Fruit fly (Drosophila melanogaster) S2 (cell line): ENCODE measurements around the gene mRpS6.

Experiments used
- CG8478 ChIP-seq: fragments of >200 bp; optimal IDR thresholded peaks from 2 replicates; lab custom pipeline; 2018
- CTCF ChIP-seq, 2 experiments: fragments of >200 bp; optimal IDR thresholded peaks; 2 replicates each; lab custom pipeline; 2018

Gene mRpS6

dm6 chr3L:4382581-4382980 is 18.2 kb downstream of the mRpS6 start:
- TF ChIP-seq CTCF (optimal IDR thresholded peaks at IDR 0.05; lab: Kevin White, UChicago) (no peak), CG8478 (no peak)

- no peak for TF ChIP-seq CG8478
- TF ChIP-seq CTCF (optimal IDR thresholded peaks at IDR 0.05; lab: Kevin White, UChicago): no peak
Measured at dm6 chr3L:4383104-4383503, 18.8 kb downstream of the mRpS6 start.

- TF ChIP-seq CG8478 (no peak), CTCF (optimal IDR thresholded peaks at IDR 0.05; lab: Kevin White, UChicago) (no peak)
Measured at dm6 chr3L:4383543-4384325, 19.4 kb downstream of the mRpS6 start.

dm6 chr3L:4384326-4384662 is 19.9 kb downstream of the mRpS6 start, which contains the start of gene slow:
slow (plus strand) TSS chr3L:4384442.
- TF ChIP-seq CTCF (optimal IDR thresholded peaks at IDR 0.05; lab: Kevin White, UChicago): no peak
- no peak for TF ChIP-seq CG8478

- TF ChIP-seq CTCF (optimal IDR thresholded peaks at IDR 0.05; lab: Kevin White, UChicago) (no peak), CG8478 (no peak)
Measured at dm6 chr3L:4388215-4388614, 23.9 kb downstream of the mRpS6 start.

- TF ChIP-seq CTCF (optimal IDR thresholded peaks at IDR 0.05; lab: Kevin White, UChicago) (no peak), CG8478 (no peak)
Measured at dm6 chr3L:4389104-4389503, 24.8 kb downstream of the mRpS6 start.

- no peak for TF ChIP-seq CTCF (optimal IDR thresholded peaks at IDR 0.05; lab: Kevin White, UChicago)
- no peak for TF ChIP-seq CG8478
Measured at dm6 chr3L:4392851-4393250, 28.5 kb downstream of the mRpS6 start.

dm6 chr3L:4393642-4394041 is 29.3 kb downstream of the mRpS6 start:
- TF ChIP-seq CG8478: no peak
- TF ChIP-seq CTCF (optimal IDR thresholded peaks at IDR 0.05; lab: Kevin White, UChicago): no peak

dm6 chr3L:4395501-4396073 is 31.2 kb downstream of the mRpS6 start:
- TF ChIP-seq CTCF (optimal IDR thresholded peaks at IDR 0.05; lab: Kevin White, UChicago) (no peak), CG8478 (no peak)

- no peak for TF ChIP-seq CG8478
- TF ChIP-seq CTCF (optimal IDR thresholded peaks at IDR 0.05; lab: Kevin White, UChicago): no peak
Measured at dm6 chr3L:4396372-4396771, 32.0 kb downstream of the mRpS6 start.

- TF ChIP-seq CG8478 (no peak), CTCF (optimal IDR thresholded peaks at IDR 0.05; lab: Kevin White, UChicago) (no peak)
Measured at dm6 chr3L:4397137-4397536, 32.8 kb downstream of the mRpS6 start.

- TF ChIP-seq CTCF (optimal IDR thresholded peaks at IDR 0.05; lab: Kevin White, UChicago) (no peak), CG8478 (no peak)
Measured at dm6 chr3L:4397874-4398273, 33.5 kb downstream of the mRpS6 start.

- no peak for TF ChIP-seq CTCF (optimal IDR thresholded peaks at IDR 0.05; lab: Kevin White, UChicago)
- TF ChIP-seq CG8478: no peak
Measured at dm6 chr3L:4399905-4400304, 35.6 kb downstream of the mRpS6 start.

dm6 chr3L:4401241-4401640 is 36.9 kb downstream of the mRpS6 start:
- TF ChIP-seq CG8478: no peak
- TF ChIP-seq CTCF (optimal IDR thresholded peaks at IDR 0.05; lab: Kevin White, UChicago): no peak

- no peak for TF ChIP-seq CG8478
- TF ChIP-seq CTCF (optimal IDR thresholded peaks at IDR 0.05; lab: Kevin White, UChicago): no peak
Measured at dm6 chr3L:4403180-4403769, 38.9 kb downstream of the mRpS6 start, which contains the start of gene Syx17. Syx17 (plus strand) TSS chr3L:4403487.

- TF ChIP-seq CG8478 (no peak), CTCF (optimal IDR thresholded peaks at IDR 0.05; lab: Kevin White, UChicago) (no peak)
Measured at dm6 chr3L:4405922-4406321, 41.6 kb downstream of the mRpS6 start, which contains the start of gene CG15019. CG15019 (minus strand) TSS chr3L:4406059.
